Fruit fly (Drosophila melanogaster) whole organism, pupa: ENCODE results near the gene fwd.

Source experiments
- CG10348 ChIP-seq: fragments of 200-800 bp; sonication (Bioruptor generic); IDR thresholded peaks from 2 replicates; pipeline ENCODE4 v1.3.6; 2022; ENCODE audit warnings: missing biosample characterization, missing genetic modification characterization
- CG12605 ChIP-seq: fragments of 200-800 bp; sonication (Bioruptor generic); IDR thresholded peaks from 2 replicates; pipeline ENCODE4 v1.3.6; 2022; ENCODE audit warnings: missing biosample characterization, missing genetic modification characterization
- CG13204 ChIP-seq: fragments of 200-800 bp; sonication (Bioruptor generic); optimal IDR thresholded peaks from 2 replicates; lab custom pipeline; 2018; ENCODE audit warnings: missing biosample characterization, mild to moderate bottlenecking, missing genetic modification characterization, moderate library complexity
- CG14655 ChIP-seq: fragments of 200-800 bp; sonication (Bioruptor generic); optimal IDR thresholded peaks from 3 replicates; lab custom pipeline; 2017; ENCODE audit warnings: mild to moderate bottlenecking, missing biosample characterization, missing genetic modification reagents, missing genetic modification characterization
- CG15710 ChIP-seq: fragments of 200-800 bp; sonication (Bioruptor generic); optimal IDR thresholded peaks from 2 replicates; lab custom pipeline; 2018; ENCODE audit warnings: missing biosample characterization, mild to moderate bottlenecking, missing genetic modification characterization, moderate library complexity
- CG17806 ChIP-seq: fragments of 200-800 bp; sonication (Bioruptor generic); optimal IDR thresholded peaks from 2 replicates; lab custom pipeline; 2018; ENCODE audit warnings: missing biosample characterization, mild to moderate bottlenecking, missing genetic modification characterization, moderate library complexity
- CG32121 ChIP-seq: fragments of 200-800 bp; sonication (Bioruptor generic); IDR thresholded peaks from 2 replicates; pipeline ENCODE4 v1.3.6; 2022; ENCODE audit warnings: missing biosample characterization, missing genetic modification characterization
- CG34367 ChIP-seq: fragments of 200-800 bp; sonication (Bioruptor generic); optimal IDR thresholded peaks from 2 replicates; lab custom pipeline; 2018; ENCODE audit warnings: missing biosample characterization, mild to moderate bottlenecking, missing genetic modification characterization
- CG4496 ChIP-seq: fragments of 200-800 bp; sonication (Bioruptor generic); IDR thresholded peaks from 3 replicates; pipeline ENCODE4 v1.3.6; 2022; ENCODE audit warnings: missing biosample characterization, missing genetic modification characterization
- CG8159 ChIP-seq: fragments of 200-800 bp; sonication (Bioruptor generic); optimal IDR thresholded peaks from 3 replicates; lab custom pipeline; 2018; ENCODE audit warnings: missing biosample characterization, mild to moderate bottlenecking, missing genetic modification characterization, moderate library complexity
- CG8301 ChIP-seq: fragments of 200-800 bp; sonication (Bioruptor generic); optimal IDR thresholded peaks from 2 replicates; lab custom pipeline; 2018; ENCODE audit warnings: missing biosample characterization, mild to moderate bottlenecking, missing genetic modification characterization
- CG9948 ChIP-seq: fragments of 200-800 bp; sonication (Bioruptor generic); optimal IDR thresholded peaks from 2 replicates; lab custom pipeline; 2018; ENCODE audit warnings: missing biosample characterization, mild to moderate bottlenecking, missing genetic modification characterization, moderate library complexity
- D1 ChIP-seq: fragments of 200-800 bp; sonication (Bioruptor generic); optimal IDR thresholded peaks from 2 replicates; lab custom pipeline; 2018; ENCODE audit warnings: missing biosample characterization, mild to moderate bottlenecking, missing genetic modification characterization, moderate library complexity
- EcR ChIP-seq: fragments of 200-800 bp; sonication (Bioruptor generic); optimal IDR thresholded peaks from 3 replicates; lab custom pipeline; 2019; ENCODE audit warnings: missing biosample characterization, missing genetic modification characterization, mild to moderate bottlenecking, moderate library complexity, missing genetic modification reagents
- Ets98B ChIP-seq: fragments of 200-800 bp; sonication (Bioruptor generic); IDR thresholded peaks from 2 replicates; pipeline ENCODE4 v1.3.6; 2022; ENCODE audit warnings: missing biosample characterization, missing genetic modification characterization
- Pif1A ChIP-seq: fragments of 200-800 bp; sonication (Bioruptor generic); optimal IDR thresholded peaks from 3 replicates; lab custom pipeline; 2016; ENCODE audit warnings: missing biosample characterization, missing genetic modification characterization
- Pif1B ChIP-seq: fragments of 200-800 bp; sonication (Bioruptor generic); optimal IDR thresholded peaks from 3 replicates; lab custom pipeline; 2016; ENCODE audit warnings: missing biosample characterization, missing genetic modification characterization
- Snoo ChIP-seq: fragments of 200-800 bp; sonication (Bioruptor generic); optimal IDR thresholded peaks from 3 replicates; lab custom pipeline; 2017; ENCODE audit warnings: missing biosample characterization, mild to moderate bottlenecking, missing genetic modification characterization, inconsistent platforms
- fd96Ca ChIP-seq: fragments of 200-800 bp; sonication (Bioruptor generic); IDR thresholded peaks from 3 replicates; pipeline ENCODE4 v1.3.6; 2022; ENCODE audit warnings: missing biosample characterization, missing genetic modification characterization
- gl ChIP-seq: fragments of 200-800 bp; sonication (Bioruptor generic); optimal IDR thresholded peaks from 2 replicates; lab custom pipeline; 2018; ENCODE audit warnings: missing biosample characterization, mild to moderate bottlenecking, missing genetic modification characterization
- rn ChIP-seq: fragments of 200-800 bp; sonication (Bioruptor generic); IDR thresholded peaks from 2 replicates; pipeline ENCODE4 v1.3.6; 2022; ENCODE audit warnings: missing biosample characterization, missing genetic modification characterization

Gene fwd

DNA sequence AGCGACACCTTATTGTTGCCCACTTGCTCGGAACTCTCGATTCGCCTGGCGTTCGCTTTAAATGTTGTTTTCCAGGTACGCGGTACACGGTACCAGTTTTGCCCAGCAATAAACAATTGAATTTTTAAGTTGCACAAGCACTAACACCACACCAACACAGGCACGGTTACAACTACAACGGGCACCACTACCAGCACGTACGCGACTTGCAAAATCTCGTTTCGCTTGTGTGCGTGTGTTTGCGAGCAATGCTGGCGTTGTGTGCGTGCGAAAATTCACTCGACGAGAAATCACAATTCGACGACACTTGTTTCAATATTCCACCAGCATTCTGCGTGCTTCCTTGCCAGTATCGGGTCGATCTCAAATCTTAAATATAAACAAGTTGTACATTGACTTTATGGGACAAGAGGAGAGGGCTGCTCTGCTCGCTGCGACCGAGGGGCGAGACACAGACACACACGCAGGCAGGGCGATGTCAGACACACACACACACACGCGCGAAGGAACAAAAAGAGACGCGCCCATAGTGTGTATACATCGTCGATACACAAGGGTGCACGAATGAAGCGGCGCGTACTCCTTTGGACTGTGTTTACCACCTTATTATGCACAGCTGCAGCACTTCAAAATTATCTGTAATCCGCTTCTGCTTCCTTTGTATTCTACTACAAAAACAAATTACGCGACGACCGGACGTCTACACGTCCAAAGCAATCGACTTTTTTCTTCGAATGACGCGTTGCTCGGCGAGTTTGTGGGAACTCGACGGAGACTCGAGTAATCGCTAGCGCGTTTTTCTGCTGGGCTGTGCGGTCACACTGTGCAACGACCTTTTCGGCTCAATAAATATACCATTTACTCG lies at the start of gene fwd:
Gene fwd, minus strand, starts transcription at position 740 of the 865 bp plus-strand sequence.
- TF ChIP-seq EcR (GFP tag; lab: Kevin White, UChicago), result peak; percentile 63
- no peak for TF ChIP-seq CG8301 (tag; lab: Kevin White, UChicago)
- TF ChIP-seq D1, result no peak
- TF ChIP-seq CG10348 (GFP tag; lab: Robert Waterston, UW), result no peak
- TF ChIP-seq Snoo (tag; lab: Kevin White, UChicago), result no peak
- no peak for TF ChIP-seq CG13204 (GFP tag; lab: Kevin White, UChicago)
- TF ChIP-seq CG9948, result no peak
- TF ChIP-seq rn (GFP tag; lab: Robert Waterston, UW), result no peak
- no peak for TF ChIP-seq CG32121
- no peak for TF ChIP-seq CG17806 (tag; lab: Kevin White, UChicago)
- TF ChIP-seq Pif1A, result no peak
- TF ChIP-seq gl (tag; lab: Kevin White, UChicago), result no peak
- TF ChIP-seq CG14655 (GFP tag; lab: Kevin White, UChicago), result no peak
- TF ChIP-seq Ets98B (GFP tag; lab: Robert Waterston, UW), result no peak; the same call in 1 of the 2 replicates
- TF ChIP-seq CG34367 (tag; lab: Kevin White, UChicago), result no peak
- no peak for TF ChIP-seq CG15710 (tag; lab: Kevin White, UChicago)
- peak; percentile 74 for TF ChIP-seq CG4496
- TF ChIP-seq CG12605 (GFP tag; lab: Robert Waterston, UW), result 0 out of 2 replicates have a peak, but pooled peaks have one; percentile 14
- no peak for TF ChIP-seq Pif1B (GFP tag; lab: Kevin White, UChicago)
- TF ChIP-seq fd96Ca (GFP tag; lab: Robert Waterston, UW), result peak; percentile 22; the same call in 1 of the 3 replicates
- peak; percentile 30 for TF ChIP-seq CG8159 (tag; lab: Kevin White, UChicago)

DNA sequence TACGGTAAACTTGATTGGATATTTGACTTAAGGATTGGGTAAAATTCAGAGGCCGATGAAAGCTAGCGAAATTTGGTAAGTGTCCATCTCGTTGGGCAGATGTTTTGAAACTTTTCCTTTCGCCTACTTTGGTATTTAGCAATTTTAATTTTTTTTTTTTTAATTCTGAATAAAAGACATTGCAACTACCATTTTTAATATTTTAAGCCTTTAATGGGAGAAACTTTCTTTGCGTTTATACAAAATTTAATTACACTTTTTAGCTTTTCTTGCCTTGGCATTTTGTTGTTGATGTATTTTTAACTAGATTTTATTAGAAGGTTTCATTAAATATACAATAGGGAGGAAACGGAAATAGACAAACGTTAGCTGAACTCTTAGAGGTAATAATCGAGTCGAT lies 46.7 kb upstream of the fwd start, which contains the start of gene CG13884:
Gene CG13884, minus strand, starts transcription at position 101 of the 400 bp plus-strand sequence.
- TF ChIP-seq CG8301 (tag; lab: Kevin White, UChicago) (no peak), CG17806 (tag; lab: Kevin White, UChicago) (no peak), CG14655 (GFP tag; lab: Kevin White, UChicago) (no peak), gl (tag; lab: Kevin White, UChicago) (no peak), CG8159 (tag; lab: Kevin White, UChicago) (no peak), CG34367 (tag; lab: Kevin White, UChicago) (no peak), CG4496 (no peak), rn (GFP tag; lab: Robert Waterston, UW) (no peak), CG32121 (no peak)
- TF ChIP-seq, all 21 proteins: peak for 0

DNA sequence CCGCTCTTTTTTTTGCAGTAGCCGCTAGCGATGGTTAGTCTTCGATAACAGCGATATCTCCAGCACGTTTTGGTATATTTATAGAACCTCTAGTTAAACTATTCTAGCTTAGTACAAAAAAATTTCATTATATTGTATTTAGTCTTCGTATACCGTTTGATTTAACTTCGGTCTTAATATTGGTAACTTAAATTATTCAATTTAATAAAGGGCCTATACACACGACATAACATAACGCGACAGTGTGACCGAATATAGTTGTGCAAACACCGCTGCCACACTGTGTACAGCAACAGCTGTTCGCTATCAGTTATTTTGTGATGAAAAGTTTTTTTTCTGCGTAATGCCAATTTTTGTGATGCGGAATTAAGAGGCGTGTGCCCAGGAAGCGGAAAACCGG lies 41.5 kb upstream of the fwd start, which contains the start of the genes Cdc5 and CG1233:
Gene Cdc5, minus strand, starts transcription at position 183 of the 400 bp plus-strand sequence.
Gene CG1233, plus strand, starts transcription at position 272 of the 400 bp plus-strand sequence.
- no peak for TF ChIP-seq CG12605 (GFP tag; lab: Robert Waterston, UW)
- no peak for TF ChIP-seq D1
- TF ChIP-seq CG32121, result peak; percentile 27; the same call in 1 of the 2 replicates

DNA sequence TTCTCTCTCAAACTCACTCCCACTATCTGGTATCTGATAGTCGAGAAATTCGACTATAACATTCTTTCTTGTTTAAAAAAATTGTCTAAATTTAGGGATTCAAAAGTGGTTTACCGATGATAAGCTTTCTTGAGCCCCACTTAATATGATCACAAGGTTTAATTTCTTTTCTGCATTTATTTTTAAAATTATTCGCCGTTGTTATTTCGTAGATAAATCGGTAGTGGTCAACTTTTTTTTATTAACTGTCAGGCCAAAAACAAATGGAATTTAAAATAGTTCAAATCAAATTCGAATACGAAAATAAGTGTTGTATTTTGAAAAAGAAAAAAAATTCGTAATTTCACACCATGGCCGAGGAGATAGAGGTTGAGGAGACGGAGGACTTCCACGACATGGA lies 38.0 kb upstream of the fwd start, which contains the start of gene Roc1b:
Gene Roc1b, plus strand, starts transcription at position 301 of the 400 bp plus-strand sequence.
- TF ChIP-seq CG10348 (GFP tag; lab: Robert Waterston, UW), result no peak
- TF ChIP-seq Pif1B (GFP tag; lab: Kevin White, UChicago), result no peak
- no peak for TF ChIP-seq CG4496

DNA sequence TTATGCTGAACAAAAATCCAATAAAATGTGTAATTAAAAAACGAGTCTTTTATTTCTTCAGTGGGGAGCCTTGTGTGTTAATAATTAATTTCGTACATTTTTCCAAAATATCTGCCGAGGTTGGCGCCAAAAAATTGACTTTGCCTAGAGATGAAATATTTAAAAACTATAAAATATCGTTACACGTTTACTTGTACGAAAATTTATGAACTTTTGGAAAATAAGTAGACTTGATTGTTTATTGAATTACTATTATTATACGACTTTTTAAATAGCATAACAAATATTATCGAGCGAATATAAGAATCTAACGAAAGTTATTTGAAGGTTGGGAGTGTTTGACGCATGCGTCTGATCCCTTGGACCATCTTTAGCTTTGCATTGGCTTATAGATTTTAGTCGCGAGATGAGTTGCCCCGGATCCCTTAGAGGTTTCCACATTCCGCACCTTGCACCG lies 36.4 kb upstream of the fwd start, which contains the start of gene CG1231:
Gene CG1231, plus strand, starts transcription at position 407 of the 457 bp plus-strand sequence.
- TF ChIP-seq Pif1B (GFP tag; lab: Kevin White, UChicago) (no peak), CG12605 (GFP tag; lab: Robert Waterston, UW) (no peak), CG15710 (tag; lab: Kevin White, UChicago) (no peak), Pif1A (no peak), Snoo (tag; lab: Kevin White, UChicago) (no peak), CG17806 (tag; lab: Kevin White, UChicago) (no peak)
- TF ChIP-seq, all 21 proteins: peak for 0

DNA sequence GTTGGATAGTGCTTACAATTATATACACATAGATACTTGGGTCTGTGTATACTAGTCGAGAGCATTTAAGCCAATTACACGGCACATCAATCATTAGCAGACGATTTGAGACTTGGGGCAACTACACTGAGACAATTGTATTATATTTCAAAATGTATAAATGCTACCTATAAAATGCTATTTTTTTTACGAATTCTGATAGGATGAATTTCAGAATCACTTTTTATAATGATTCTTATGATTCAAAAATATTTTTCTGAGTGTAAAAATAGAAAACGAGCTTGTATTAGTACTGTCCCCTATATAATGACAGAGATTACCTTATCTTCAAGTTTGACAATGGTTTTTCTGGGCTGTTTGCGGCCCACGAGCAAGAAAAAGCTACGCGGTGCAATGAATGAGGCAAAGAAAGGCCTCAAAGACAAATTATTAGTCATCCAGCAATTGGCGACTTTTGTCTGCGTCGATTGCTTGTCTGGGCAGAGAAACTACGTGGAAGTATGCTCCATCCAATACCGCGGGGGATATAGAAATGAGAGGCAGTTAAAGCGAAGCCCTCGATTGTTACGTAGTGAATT lies 31.1 kb upstream of the fwd start:
- TF ChIP-seq CG15710 (tag; lab: Kevin White, UChicago) (peak; percentile 8), Ets98B (GFP tag; lab: Robert Waterston, UW) (peak; percentile 63), fd96Ca (GFP tag; lab: Robert Waterston, UW) (no peak), Pif1A (no peak), CG13204 (GFP tag; lab: Kevin White, UChicago) (no peak), CG14655 (GFP tag; lab: Kevin White, UChicago) (no peak), Pif1B (GFP tag; lab: Kevin White, UChicago) (no peak), Snoo (tag; lab: Kevin White, UChicago) (no peak), gl (tag; lab: Kevin White, UChicago) (no peak), CG9948 (peak; percentile 71), EcR (GFP tag; lab: Kevin White, UChicago) (no peak), rn (GFP tag; lab: Robert Waterston, UW) (peak; percentile 39; the same call in 1 of the 2 replicates), D1 (no peak), CG17806 (tag; lab: Kevin White, UChicago) (peak; percentile 50), CG8301 (tag; lab: Kevin White, UChicago) (no peak), CG4496 (peak; percentile 82), CG12605 (GFP tag; lab: Robert Waterston, UW) (peak; percentile 72), CG10348 (GFP tag; lab: Robert Waterston, UW) (no peak), CG32121 (peak; percentile 82), CG8159 (tag; lab: Kevin White, UChicago) (no peak), CG34367 (tag; lab: Kevin White, UChicago) (no peak)
